ENCODE assay signal across 3 worm cellular contexts in genomic region chrV:15563477-15563876, ce11.
A peak's percentile ranks its signal among the peaks of the same experiment; 100 is the strongest.
TF ChIP-seq lines count a peak whose summit lies in the region.

No protein-coding gene starts in this region.

TF ChIP-seq in whole organism, L1 larva, 84 proteins besides CTCF, POLR2A, EP300 and RAD21:
- TF ChIP-seq fos-1 (tag; optimal IDR thresholded peaks at IDR 0.05; lab: Kevin White, UChicago): no peak
- no peak for TF ChIP-seq egl-13 (tag; optimal IDR thresholded peaks at IDR 0.05; lab: Kevin White, UChicago)
- TF ChIP-seq fkh-10 (GFP tag; optimal IDR thresholded peaks at IDR 0.05; lab: Kevin White, UChicago): peak; percentile 81

TF ChIP-seq in whole organism, L3 larva, 47 proteins besides CTCF, POLR2A, EP300 and RAD21:
- TF ChIP-seq fkh-10 (GFP tag; optimal IDR thresholded peaks at IDR 0.05; lab: Kevin White, UChicago) (peak; percentile 80), nhr-67 (tag; optimal IDR thresholded peaks at IDR 0.05; lab: Kevin White, UChicago) (no peak)

TF ChIP-seq in whole organism, L4 larva, 104 proteins besides CTCF, POLR2A, EP300 and RAD21:
- TF ChIP-seq dve-1 (tag; optimal IDR thresholded peaks at IDR 0.05; lab: Kevin White, UChicago; ENCODE audit: insufficient read depth) (no peak), hif-1 (tag; optimal IDR thresholded peaks at IDR 0.05; lab: Kevin White, UChicago) (no peak), unc-62 (GFP tag; optimal IDR thresholded peaks at IDR 0.05 in 1 of 2; lab: Kevin White, UChicago) (peak in 1 of 2 experiments; percentile 30), unc-62 (tag; optimal IDR thresholded peaks at IDR 0.05; lab: Kevin White, UChicago) (no peak), pha-4 (GFP tag; IDR thresholded peaks at IDR 0.05; lab: Robert Waterston, UW) (no peak), pha-4 (tag; optimal IDR thresholded peaks at IDR 0.05; lab: Kevin White, UChicago) (no peak), fkh-10 (GFP tag; optimal IDR thresholded peaks at IDR 0.05; lab: Kevin White, UChicago) (peak; percentile 74), arid-1 (GFP tag; conservative IDR thresholded peaks at IDR 0.05; lab: Robert Waterston, UW) (no peak), dmd-6 (GFP tag; IDR thresholded peaks at IDR 0.05; lab: Robert Waterston, UW) (no peak), ZK337.2 (GFP tag; IDR thresholded peaks at IDR 0.05; lab: Robert Waterston, UW) (no peak)

Comparison
In these comparisons a context has a peak if more than half of its experiments do, and no peak if none do; other contexts are left out.
1. Of the 29 proteins assayed by ChIP-seq in both whole organism, L4 larva and whole organism, L1 larva: peak only in whole organism, L4 larva: none; only in whole organism, L1 larva: none; in both: fkh-10; in neither: 27; mixed calls (peak in some experiments, not most) for 1.